Fruit fly (Drosophila melanogaster) whole organism, adult: Measurements from ENCODE around the gene bib.

Experiments
- CG11617 ChIP-seq: fragments of 200-800 bp; sonication (Bioruptor generic); optimal IDR thresholded peaks from 2 replicates; lab custom pipeline; 2017; ENCODE audit warnings: mild to moderate bottlenecking, missing biosample characterization, missing genetic modification reagents, missing genetic modification characterization
- CG12768 ChIP-seq: fragments of 200-800 bp; sonication (Bioruptor generic); optimal IDR thresholded peaks from 2 replicates; lab custom pipeline; 2017; ENCODE audit warnings: missing biosample characterization, missing genetic modification characterization, mild to moderate bottlenecking, moderate library complexity, missing genetic modification reagents
- CG14711 ChIP-seq: fragments of 200-800 bp; sonication (Bioruptor generic); optimal IDR thresholded peaks from 2 replicates; lab custom pipeline; 2018; ENCODE audit warnings: missing biosample characterization, mild to moderate bottlenecking, missing genetic modification characterization, moderate library complexity
- CG1620 ChIP-seq: fragments of 200-800 bp; sonication (Bioruptor generic); optimal IDR thresholded peaks from 2 replicates; lab custom pipeline; 2016; ENCODE audit warnings: missing biosample characterization, missing genetic modification characterization
- CG33017 ChIP-seq: fragments of 200-800 bp; sonication (Bioruptor generic); optimal IDR thresholded peaks from 2 replicates; lab custom pipeline; 2018; ENCODE audit warnings: missing biosample characterization, mild to moderate bottlenecking, missing genetic modification characterization, moderate library complexity
- CG5204 ChIP-seq: fragments of 200-800 bp; sonication (Bioruptor generic); optimal IDR thresholded peaks from 2 replicates; lab custom pipeline; 2016; ENCODE audit warnings: missing biosample characterization, missing genetic modification characterization
- CG7045 ChIP-seq: fragments of 200-800 bp; sonication (Bioruptor generic); optimal IDR thresholded peaks from 2 replicates; lab custom pipeline; 2017; ENCODE audit warnings: missing biosample characterization, mild to moderate bottlenecking, missing genetic modification characterization
- CG7101 ChIP-seq: fragments of 200-800 bp; sonication (Bioruptor generic); optimal IDR thresholded peaks from 2 replicates; lab custom pipeline; 2018; ENCODE audit warnings: missing biosample characterization, mild to moderate bottlenecking, missing genetic modification characterization, moderate library complexity
- Clk ChIP-seq: fragments of 200-800 bp; sonication (Bioruptor generic); optimal IDR thresholded peaks from 2 replicates; lab custom pipeline; 2017; ENCODE audit warnings: missing biosample characterization, missing genetic modification characterization
- Crg-1 ChIP-seq: fragments of 200-800 bp; sonication (Bioruptor generic); optimal IDR thresholded peaks from 2 replicates; lab custom pipeline; 2016; ENCODE audit warnings: missing biosample characterization, missing genetic modification characterization
- Hr96 ChIP-seq: fragments of 200-800 bp; sonication (Bioruptor generic); optimal IDR thresholded peaks from 2 replicates; lab custom pipeline; 2016; ENCODE audit warnings: missing biosample characterization, missing genetic modification characterization
- Mnt ChIP-seq: fragments of 200-800 bp; sonication (Bioruptor generic); optimal IDR thresholded peaks from 2 replicates; lab custom pipeline; 2016; ENCODE audit warnings: missing biosample characterization, mild to moderate bottlenecking, missing genetic modification characterization
- bab1 ChIP-seq: fragments of 200-800 bp; sonication (Bioruptor generic); optimal IDR thresholded peaks from 3 replicates; lab custom pipeline; 2019; ENCODE audit warnings: missing biosample characterization, mild to moderate bottlenecking, missing genetic modification characterization, moderate library complexity
- cic ChIP-seq: fragments of 200-800 bp; sonication (Bioruptor generic); optimal IDR thresholded peaks from 2 replicates; lab custom pipeline; 2017; ENCODE audit warnings: missing biosample characterization, mild to moderate bottlenecking, missing genetic modification characterization, moderate library complexity
- cnc ChIP-seq, 2 experiments: fragments of >200 bp; optimal IDR thresholded peaks; 2 replicates each; lab custom pipeline; 2017
- kay ChIP-seq: fragments of 200-800 bp; sonication (Bioruptor generic); peaks from one replicate; lab custom pipeline; 2016; ENCODE audit warnings: missing biosample characterization, missing genetic modification characterization, borderline replicate concordance
- ovo ChIP-seq: fragments of 200-800 bp; sonication (Bioruptor generic); optimal IDR thresholded peaks from 2 replicates; lab custom pipeline; 2016; ENCODE audit warnings: missing biosample characterization, missing genetic modification characterization
- pad ChIP-seq: fragments of 200-800 bp; sonication (Bioruptor generic); optimal IDR thresholded peaks from 3 replicates; lab custom pipeline; 2017; ENCODE audit warnings: missing biosample characterization, missing genetic modification characterization, mild to moderate bottlenecking, moderate library complexity, missing genetic modification reagents
- tj ChIP-seq: fragments of 200-800 bp; sonication (Bioruptor generic); optimal IDR thresholded peaks from 3 replicates; lab custom pipeline; 2017; ENCODE audit warnings: missing biosample characterization, mild to moderate bottlenecking, missing genetic modification characterization, moderate library complexity
- toe ChIP-seq: fragments of 200-800 bp; sonication (Bioruptor generic); optimal IDR thresholded peaks from 2 replicates; lab custom pipeline; 2016; ENCODE audit warnings: missing biosample characterization, missing genetic modification characterization

bib gene

DNA sequence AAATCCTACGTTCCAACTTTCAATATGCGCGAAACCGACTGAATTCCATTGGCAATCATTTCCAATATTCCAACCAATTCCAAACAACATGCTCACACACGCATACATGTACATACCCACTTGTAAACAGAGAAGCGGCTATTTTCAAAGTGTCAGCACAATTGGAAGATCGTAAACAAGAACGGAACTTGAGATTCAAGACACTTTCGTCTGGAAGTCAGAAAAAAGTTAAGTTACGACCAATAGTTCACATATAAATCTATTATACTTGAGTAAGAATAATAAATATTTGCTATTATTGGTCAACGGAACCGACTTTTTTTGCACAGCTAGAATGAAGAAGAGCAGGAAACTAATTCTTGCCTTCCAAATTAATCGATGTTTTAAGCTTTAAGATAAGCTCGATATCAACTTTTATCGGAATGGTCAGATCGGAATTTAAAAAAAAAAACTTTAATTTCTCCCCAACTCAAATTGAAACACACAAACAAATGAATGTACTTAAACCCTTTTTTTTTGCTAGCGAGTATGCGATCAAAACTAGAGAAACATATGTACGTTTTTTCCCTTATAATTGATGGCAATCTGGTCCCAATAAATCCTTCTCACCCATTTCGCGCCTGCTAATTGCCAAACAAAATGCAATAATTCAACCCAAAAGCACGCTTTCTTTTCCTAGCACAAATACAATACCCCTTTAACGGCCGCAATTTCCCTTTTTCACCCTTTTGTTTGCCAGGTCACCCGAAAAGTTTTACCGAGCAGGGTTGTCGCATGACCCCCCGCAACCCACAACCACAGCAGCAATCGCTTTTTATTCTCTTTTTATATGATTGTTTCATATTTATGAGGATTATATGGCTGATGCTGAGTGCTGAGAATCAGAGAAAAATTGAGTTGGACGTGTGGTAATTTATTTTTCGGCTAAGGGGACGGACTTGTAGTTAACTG is 18.2 kb downstream of the bib start, which contains the start of the genes CG31875 and SoYb:
Gene CG31875, minus strand, starts transcription at position 329 of the 951 bp plus-strand sequence.
Gene SoYb, minus strand, starts transcription at position 329 of the 951 bp plus-strand sequence.
- TF ChIP-seq bab1 (GFP tag; lab: Kevin White, UChicago) (peak; percentile 64), CG14711 (tag; lab: Kevin White, UChicago) (peak; percentile 58), ovo (no peak), CG11617 (GFP tag; lab: Kevin White, UChicago) (no peak), kay (peak; percentile 5), CG5204 (GFP tag; lab: Kevin White, UChicago) (no peak), cnc (optimal IDR thresholded peaks at IDR 0.05; lab: Kevin White, UChicago) (no peak), tj (GFP tag; lab: Kevin White, UChicago) (peak; percentile 94)

- TF ChIP-seq Crg-1 = peak; percentile 77
- TF ChIP-seq Mnt (GFP tag; lab: Kevin White, UChicago) = peak; percentile 71
- peak; percentile 45 for TF ChIP-seq CG7045 (GFP tag; lab: Kevin White, UChicago)
- peak; percentile 66 for TF ChIP-seq CG12768 (GFP tag; lab: Kevin White, UChicago)
- peak; percentile 76 for TF ChIP-seq toe (GFP tag; lab: Kevin White, UChicago)
- TF ChIP-seq CG1620 (GFP tag; lab: Kevin White, UChicago) = peak; percentile 77
- peak; percentile 44 for TF ChIP-seq CG14711 (tag; lab: Kevin White, UChicago)
- TF ChIP-seq CG11617 (GFP tag; lab: Kevin White, UChicago) = peak; percentile 33
- TF ChIP-seq cnc (optimal IDR thresholded peaks at IDR 0.05; lab: Kevin White, UChicago) = peak; percentile 3 to 47
- TF ChIP-seq tj (GFP tag; lab: Kevin White, UChicago) = peak; percentile 15
- TF ChIP-seq Hr96 (GFP tag; lab: Kevin White, UChicago) = peak; percentile 51
- TF ChIP-seq CG7101 (tag; lab: Kevin White, UChicago) = peak; percentile 77
- TF ChIP-seq cic (GFP tag; lab: Kevin White, UChicago) = no peak
- TF ChIP-seq CG5204 (GFP tag; lab: Kevin White, UChicago) = peak; percentile 44
- TF ChIP-seq pad (GFP tag; lab: Kevin White, UChicago) = peak; percentile 65
- TF ChIP-seq CG33017 (tag; lab: Kevin White, UChicago) = peak; percentile 44
- peak; percentile 59 for TF ChIP-seq ovo
- peak; percentile 25 for TF ChIP-seq Clk (GFP tag; lab: Kevin White, UChicago)
- no peak for TF ChIP-seq kay
- peak; percentile 61 for TF ChIP-seq bab1 (GFP tag; lab: Kevin White, UChicago)
These were observed 19.1 kb downstream of the bib start, which contains the start of gene Ndf for dm6 chr2L:10003593-10003992. TSS of gene Ndf (plus strand) at chr2L:10003832.

- TF ChIP-seq ovo (no peak), Mnt (GFP tag; lab: Kevin White, UChicago) (no peak), CG1620 (GFP tag; lab: Kevin White, UChicago) (no peak), Crg-1 (no peak), pad (GFP tag; lab: Kevin White, UChicago) (no peak), Clk (GFP tag; lab: Kevin White, UChicago) (no peak), CG7045 (GFP tag; lab: Kevin White, UChicago) (no peak), CG12768 (GFP tag; lab: Kevin White, UChicago) (no peak), toe (GFP tag; lab: Kevin White, UChicago) (no peak), CG7101 (tag; lab: Kevin White, UChicago) (no peak), cnc (optimal IDR thresholded peaks at IDR 0.05; lab: Kevin White, UChicago) (no peak), Hr96 (GFP tag; lab: Kevin White, UChicago) (no peak), CG33017 (tag; lab: Kevin White, UChicago) (no peak), CG14711 (tag; lab: Kevin White, UChicago) (no peak), CG5204 (GFP tag; lab: Kevin White, UChicago) (no peak), kay (no peak), CG11617 (GFP tag; lab: Kevin White, UChicago) (no peak)
These were observed 20.1 kb downstream of the bib start for dm6 chr2L:10004574-10004973.

DNA sequence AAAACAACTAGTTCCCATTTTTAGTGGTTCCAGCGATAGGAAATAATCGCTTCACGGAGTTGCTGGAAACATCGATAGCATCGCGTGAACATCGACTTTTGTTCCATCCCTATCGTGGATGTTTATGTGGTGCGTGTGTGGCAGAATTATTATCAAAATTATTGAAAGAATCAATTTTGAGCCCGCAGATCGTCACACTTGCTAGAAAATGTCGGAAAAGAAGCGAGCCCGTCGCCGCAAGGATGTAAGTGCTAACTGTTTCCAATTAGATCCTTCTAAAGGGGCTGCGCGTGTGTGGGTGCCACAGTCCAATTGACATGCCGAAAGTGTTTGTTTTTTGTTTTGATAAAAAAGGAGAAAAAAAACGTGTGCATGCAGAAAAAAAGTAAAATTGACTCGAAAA is 24.8 kb downstream of the bib start, which contains the start of gene Trp1:
Gene Trp1, plus strand, starts transcription at position 89 of the 403 bp plus-strand sequence.
- TF ChIP-seq toe (GFP tag; lab: Kevin White, UChicago) = peak; percentile 19
- TF ChIP-seq CG5204 (GFP tag; lab: Kevin White, UChicago) = peak; percentile 18
- peak; percentile 24 for TF ChIP-seq kay
- TF ChIP-seq CG7101 (tag; lab: Kevin White, UChicago) = peak; percentile 6
- TF ChIP-seq Mnt (GFP tag; lab: Kevin White, UChicago) = peak; percentile 20
- TF ChIP-seq Crg-1 = no peak
- peak; percentile 25 for TF ChIP-seq Hr96 (GFP tag; lab: Kevin White, UChicago)
- TF ChIP-seq CG1620 (GFP tag; lab: Kevin White, UChicago) = no peak

DNA sequence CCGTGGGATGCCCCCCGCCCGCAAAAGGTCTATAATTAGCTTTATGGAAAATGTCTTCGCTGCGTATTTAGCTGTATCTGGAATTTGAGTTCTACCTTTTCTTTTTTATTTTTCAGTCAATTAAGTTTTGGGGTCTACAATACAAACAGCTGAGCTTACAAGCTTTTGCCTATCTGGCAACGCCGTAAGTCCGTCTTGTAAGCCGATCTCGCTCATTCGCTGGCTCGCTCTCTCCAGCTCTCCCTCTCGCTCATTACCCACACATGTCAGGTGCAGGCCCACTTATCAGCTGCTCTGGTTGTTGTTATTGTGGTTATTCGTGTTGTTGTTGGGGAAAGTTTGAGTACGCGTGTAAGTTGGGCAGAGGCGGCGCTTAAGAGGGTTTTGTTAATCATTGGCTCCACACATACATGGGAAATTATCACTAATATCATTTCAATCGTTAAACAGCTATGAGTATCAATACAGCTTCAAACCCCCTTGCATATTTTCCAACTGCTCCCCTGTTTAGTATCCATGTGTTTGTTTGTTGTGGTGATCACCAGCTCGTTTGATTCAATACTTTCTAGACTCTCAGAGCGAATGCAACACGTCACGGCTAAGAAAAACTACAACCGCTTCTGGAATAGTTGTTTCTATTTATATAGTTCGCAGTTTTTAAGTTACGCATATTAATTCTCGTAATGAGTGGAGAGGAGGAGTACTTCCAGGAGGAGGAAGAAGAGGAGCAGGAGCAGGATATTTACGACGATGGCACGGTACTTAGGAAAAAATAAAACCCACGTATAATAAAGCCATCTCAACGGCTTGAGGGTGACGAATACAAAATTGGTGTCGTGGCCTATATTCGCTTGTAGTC is 25.6 kb downstream of the bib start:
- peak; percentile 97 for TF ChIP-seq cic (GFP tag; lab: Kevin White, UChicago)
- peak; percentile 99 for TF ChIP-seq CG12768 (GFP tag; lab: Kevin White, UChicago)
- peak; percentile 97 for TF ChIP-seq CG11617 (GFP tag; lab: Kevin White, UChicago)
- TF ChIP-seq Crg-1 = peak; percentile 98
- TF ChIP-seq CG5204 (GFP tag; lab: Kevin White, UChicago) = peak; percentile 99
- TF ChIP-seq Hr96 (GFP tag; lab: Kevin White, UChicago) = peak; percentile 99
- TF ChIP-seq kay = peak; percentile 97
- peak; percentile 99 for TF ChIP-seq CG7101 (tag; lab: Kevin White, UChicago)
- peak; percentile 94 for TF ChIP-seq pad (GFP tag; lab: Kevin White, UChicago)
- peak; percentile 96 for TF ChIP-seq CG14711 (tag; lab: Kevin White, UChicago)
- TF ChIP-seq CG7045 (GFP tag; lab: Kevin White, UChicago) = peak; percentile 99
- TF ChIP-seq toe (GFP tag; lab: Kevin White, UChicago) = peak; percentile 99
- TF ChIP-seq cnc (optimal IDR thresholded peaks at IDR 0.05; lab: Kevin White, UChicago) = no peak
- peak; percentile 91 for TF ChIP-seq ovo
- peak; percentile 80 for TF ChIP-seq tj (GFP tag; lab: Kevin White, UChicago)
- TF ChIP-seq bab1 (GFP tag; lab: Kevin White, UChicago) = peak; percentile 99
- peak; percentile 99 for TF ChIP-seq CG33017 (tag; lab: Kevin White, UChicago)
- peak; percentile 98 for TF ChIP-seq CG1620 (GFP tag; lab: Kevin White, UChicago)
- TF ChIP-seq Mnt (GFP tag; lab: Kevin White, UChicago) = peak; percentile 98
- peak; percentile 98 for TF ChIP-seq Clk (GFP tag; lab: Kevin White, UChicago)
